Worm (Caenorhabditis elegans): ENCODE measurements around the gene gsto-3.

Gene gsto-3

DNA sequence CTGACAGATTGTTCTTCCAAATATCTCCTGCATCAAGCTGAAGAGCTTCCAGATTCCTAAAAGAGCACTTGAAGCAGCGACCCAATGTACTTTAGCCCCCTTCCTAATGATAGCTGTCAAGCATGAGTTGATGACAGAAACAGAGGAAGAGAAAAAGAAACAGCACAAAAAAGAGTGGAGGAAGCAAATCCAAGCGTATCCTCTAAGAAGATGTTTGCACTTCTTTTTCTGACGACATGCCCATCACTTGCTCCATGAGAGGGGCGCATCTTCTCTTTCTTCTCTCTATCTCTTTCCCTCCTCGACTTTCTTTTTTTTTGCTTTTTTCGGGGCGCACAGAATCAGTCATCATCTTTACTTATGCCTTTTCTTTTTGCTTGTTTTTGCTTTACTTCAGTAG lies 20.8 kb downstream of the gsto-3 start:
- peak; percentile 17 for TF ChIP-seq fkh-10 (GFP tag; optimal IDR thresholded peaks at IDR 0.05)
- TF ChIP-seq ama-1 (optimal IDR thresholded peaks at IDR 0.05): no peak
- no peak for TF ChIP-seq lin-35 (GFP tag; optimal IDR thresholded peaks at IDR 0.05)
- no peak for TF ChIP-seq pax-3 (tag; optimal IDR thresholded peaks at IDR 0.05)
- peak in 1 of 3 experiments; percentile 58 for TF ChIP-seq ceh-82 (tag; optimal IDR thresholded peaks at IDR 0.05)
- TF ChIP-seq nhr-71 (tag; optimal IDR thresholded peaks at IDR 0.05): no peak
- no peak for TF ChIP-seq Y116A8C.19 (tag; optimal IDR thresholded peaks at IDR 0.05; ENCODE audit: borderline replicate concordance)
- TF ChIP-seq lin-14 (GFP tag; optimal IDR thresholded peaks at IDR 0.05): peak; percentile 67

DNA sequence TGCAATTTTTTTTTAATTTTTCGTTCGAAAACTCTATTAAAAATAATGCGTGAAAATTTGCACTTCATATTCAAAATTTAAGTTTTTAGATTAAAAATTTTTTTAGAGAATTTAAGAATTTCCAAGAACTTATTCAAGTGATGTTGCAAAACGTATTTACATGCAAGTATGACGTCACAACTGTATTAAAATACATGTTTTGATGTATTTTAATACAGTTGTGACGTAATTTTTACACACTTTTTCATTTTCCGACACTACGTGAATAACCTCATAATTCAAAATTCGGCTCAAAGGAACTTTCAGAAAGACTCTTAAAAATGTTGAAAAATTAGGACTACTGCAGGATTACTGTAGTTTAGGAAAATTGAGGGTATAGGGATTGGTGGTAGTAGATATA lies 23.0 kb downstream of the gsto-3 start:
- TF ChIP-seq ceh-88 (GFP tag; IDR thresholded peaks at IDR 0.05) (no peak), nhr-11 (tag; optimal IDR thresholded peaks at IDR 0.05) (no peak), aly-2 (tag; optimal IDR thresholded peaks at IDR 0.05) (no peak), jun-1 (tag; optimal IDR thresholded peaks at IDR 0.05) (no peak), snpc-4 (tag; optimal IDR thresholded peaks at IDR 0.05) (no peak)

DNA sequence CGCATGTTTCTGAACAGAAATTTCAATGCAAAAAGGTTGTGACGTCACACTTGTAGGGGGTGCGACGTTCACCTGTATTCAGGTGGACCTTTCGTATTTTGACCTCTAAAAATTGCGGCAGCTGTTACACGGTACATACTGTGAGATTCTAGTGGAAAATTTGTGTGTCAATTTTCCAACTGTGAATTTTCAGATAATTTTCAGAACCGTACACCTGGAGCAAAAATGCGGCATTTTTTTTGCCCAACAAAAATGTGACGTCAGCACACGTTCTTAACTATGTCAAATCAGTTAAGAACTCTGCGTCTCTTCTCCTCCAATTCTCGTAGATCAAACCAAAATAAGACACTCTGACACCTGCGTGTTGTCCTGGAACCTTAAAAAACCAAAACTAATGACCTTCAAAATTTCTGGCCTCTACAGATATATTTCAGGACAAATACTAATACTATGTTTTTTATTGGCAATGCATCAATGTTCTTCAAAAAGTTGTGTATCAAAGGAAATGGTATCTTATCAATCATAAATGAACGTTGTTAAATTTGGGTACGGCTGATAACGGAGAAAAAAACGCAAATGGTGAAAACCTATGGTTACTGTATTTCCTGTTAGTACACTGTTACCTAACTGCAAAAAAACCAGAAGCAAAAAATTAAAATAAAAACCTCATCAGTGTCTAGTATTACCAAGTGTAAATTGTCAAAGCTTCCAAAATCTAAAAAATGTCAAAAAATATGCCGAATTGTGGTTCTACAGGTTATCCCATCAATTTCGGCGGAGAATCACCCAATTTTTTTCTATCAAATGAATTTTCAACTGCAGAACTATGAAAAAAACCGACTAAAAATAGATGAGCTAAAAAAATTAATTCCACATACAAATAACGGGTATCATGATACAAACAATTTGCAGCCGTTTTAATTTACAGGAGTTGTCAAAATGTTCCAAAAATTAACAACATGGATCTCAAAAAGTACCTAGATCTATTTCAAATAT lies 23.9 kb downstream of the gsto-3 start:
- peak in 1 of 2 experiments; percentile 29 for TF ChIP-seq lsy-2 (tag; optimal IDR thresholded peaks at IDR 0.05)
- no peak for TF ChIP-seq aha-1 (tag; optimal IDR thresholded peaks at IDR 0.05)
- TF ChIP-seq nhr-85 (tag): peak; percentile 56
- no peak for TF ChIP-seq nhr-11 (tag; optimal IDR thresholded peaks at IDR 0.05)
- peak in 2 of 6 experiments; percentile 35 to 53 for TF ChIP-seq elt-3 (tag; optimal IDR thresholded peaks at IDR 0.05)
- no peak for TF ChIP-seq unc-30 (tag; optimal IDR thresholded peaks at IDR 0.05)
- TF ChIP-seq nhr-71 (tag; optimal IDR thresholded peaks at IDR 0.05): peak; percentile 17
- TF ChIP-seq elt-2 (tag; optimal IDR thresholded peaks at IDR 0.05): peak; percentile 56
- no peak for TF ChIP-seq zip-4 (GFP tag; optimal IDR thresholded peaks at IDR 0.05)
- no peak for TF ChIP-seq sox-4 (tag; optimal IDR thresholded peaks at IDR 0.05)
- TF ChIP-seq sptf-1 (tag; optimal IDR thresholded peaks at IDR 0.05): no peak
- no peak for TF ChIP-seq irx-1 (tag; optimal IDR thresholded peaks at IDR 0.05)
- TF ChIP-seq hlh-17 (GFP tag; optimal IDR thresholded peaks at IDR 0.05; ENCODE audit: borderline replicate concordance): no peak
- no peak for TF ChIP-seq C04F5.9 (tag; optimal IDR thresholded peaks at IDR 0.05)
- TF ChIP-seq nhr-77 (tag; optimal IDR thresholded peaks at IDR 0.05): no peak
- no peak for TF ChIP-seq nhr-90 (tag; optimal IDR thresholded peaks at IDR 0.05; ENCODE audit: poor library complexity)
- TF ChIP-seq C16A3.4 (tag; optimal IDR thresholded peaks at IDR 0.05): no peak
- no peak for TF ChIP-seq mab-9 (GFP tag; IDR thresholded peaks at IDR 0.05)
- TF ChIP-seq efl-3 (GFP tag; optimal IDR thresholded peaks at IDR 0.05): no peak
- TF ChIP-seq dsc-1 (tag; optimal IDR thresholded peaks at IDR 0.05): no peak
- peak; percentile 11 for TF ChIP-seq lin-14 (GFP tag; optimal IDR thresholded peaks at IDR 0.05)
- TF ChIP-seq lin-35 (GFP tag; optimal IDR thresholded peaks at IDR 0.05): peak in 1 of 2 experiments; percentile 18
- TF ChIP-seq nhr-84 (tag; optimal IDR thresholded peaks at IDR 0.05): no peak
- TF ChIP-seq efl-1 (optimal IDR thresholded peaks at IDR 0.05): no peak
- peak in 1 of 2 experiments; percentile 85 for TF ChIP-seq efl-1 (GFP tag; optimal IDR thresholded peaks at IDR 0.05 in 1 of 2)
- TF ChIP-seq lin-15B (tag; optimal IDR thresholded peaks at IDR 0.05): no peak
- TF ChIP-seq dpl-1 (GFP tag; optimal IDR thresholded peaks at IDR 0.05): no peak
- TF ChIP-seq nhr-12 (tag; optimal IDR thresholded peaks at IDR 0.05): no peak
- no peak for TF ChIP-seq rnt-1 (tag; optimal IDR thresholded peaks at IDR 0.05)
- TF ChIP-seq mep-1 (tag; optimal IDR thresholded peaks at IDR 0.05): peak; percentile 14
- TF ChIP-seq nhr-28 (tag; optimal IDR thresholded peaks at IDR 0.05): no peak
- TF ChIP-seq pqm-1 (tag; optimal IDR thresholded peaks at IDR 0.05): no peak
- no peak for TF ChIP-seq xbp-1 (tag; optimal IDR thresholded peaks at IDR 0.05)
- no peak for TF ChIP-seq F16B12.6 (tag; optimal IDR thresholded peaks at IDR 0.05)
- peak; percentile 24 for TF ChIP-seq hpl-2 (GFP tag; optimal IDR thresholded peaks at IDR 0.05)
- TF ChIP-seq nhr-20 (tag; optimal IDR thresholded peaks at IDR 0.05): no peak
- no peak for TF ChIP-seq egl-27 (tag; optimal IDR thresholded peaks at IDR 0.05)
- no peak for TF ChIP-seq skn-1 (tag; optimal IDR thresholded peaks at IDR 0.05)
- TF ChIP-seq ces-1 (GFP tag; optimal IDR thresholded peaks at IDR 0.05): no peak

Data from whole organism, L1 larva.